Worm (Caenorhabditis elegans): ENCODE results near the gene coh-3.

Gene coh-3

ce11 chrV:14499074-14499864, 42.0 kb downstream of the coh-3 start:
- no peak for TF ChIP-seq unc-62 (GFP tag; optimal IDR thresholded peaks at IDR 0.05)

- no peak for TF ChIP-seq unc-62 (GFP tag; optimal IDR thresholded peaks at IDR 0.05)
Measured at ce11 chrV:14500554-14500953, 43.3 kb downstream of the coh-3 start.

ce11 chrV:14501136-14501535, 43.9 kb downstream of the coh-3 start, which contains the start of gene R02D5.24:
TSS of gene R02D5.24 (plus strand) at chrV:14501340.
- TF ChIP-seq unc-62 (GFP tag; optimal IDR thresholded peaks at IDR 0.05) = no peak

- TF ChIP-seq unc-62 (GFP tag; optimal IDR thresholded peaks at IDR 0.05) = no peak
Measured at ce11 chrV:14503065-14503464, 45.8 kb downstream of the coh-3 start.

- no peak for TF ChIP-seq unc-62 (GFP tag; optimal IDR thresholded peaks at IDR 0.05)
Measured at ce11 chrV:14504120-14504519, 46.9 kb downstream of the coh-3 start.

- TF ChIP-seq unc-62 (GFP tag; optimal IDR thresholded peaks at IDR 0.05) = no peak
Measured at ce11 chrV:14504774-14505173, 47.6 kb downstream of the coh-3 start.

- no peak for TF ChIP-seq unc-62 (GFP tag; optimal IDR thresholded peaks at IDR 0.05)
Measured at ce11 chrV:14505745-14506214, 48.6 kb downstream of the coh-3 start.

- no peak for TF ChIP-seq unc-62 (GFP tag; optimal IDR thresholded peaks at IDR 0.05)
Measured at ce11 chrV:14506713-14507675, 49.8 kb downstream of the coh-3 start.

- TF ChIP-seq unc-62 (GFP tag; optimal IDR thresholded peaks at IDR 0.05) = no peak
Measured at ce11 chrV:14508005-14508521, 50.8 kb downstream of the coh-3 start, which contains the start of gene R02D5.1. TSS of gene R02D5.1 (plus strand) at chrV:14508249.

ce11 chrV:14508556-14508955, 51.3 kb downstream of the coh-3 start:
- no peak for TF ChIP-seq unc-62 (GFP tag; optimal IDR thresholded peaks at IDR 0.05)

All from whole organism, dauer.